Worm (Caenorhabditis elegans) whole organism, L1 larva: Measurements from ENCODE around the gene F35E8.6.

Experiments
- C34B4.2 ChIP-seq: sonication (generic microtip); optimal IDR thresholded peaks from 2 replicates; lab custom pipeline; 2017; ENCODE audit warnings: mild to moderate bottlenecking, missing genetic modification characterization, missing compliant biosample characterization
- F16B12.6 ChIP-seq: fragments of 150-350 bp; optimal IDR thresholded peaks from 2 replicates; lab custom pipeline; 2014; ENCODE audit warnings: missing biosample characterization, missing genetic modification characterization
- aly-2 ChIP-seq: fragments of 150-350 bp; optimal IDR thresholded peaks from 2 replicates; lab custom pipeline; 2014; ENCODE audit warnings: missing biosample characterization, missing genetic modification characterization
- ceh-63 ChIP-seq: fragments of 200-800 bp; sonication (Bioruptor generic); optimal IDR thresholded peaks from 2 replicates; lab custom pipeline; 2018; ENCODE audit warnings: mild to moderate bottlenecking, missing genetic modification characterization, missing compliant biosample characterization
- ceh-82 ChIP-seq, 3 experiments: fragments of 150-350 bp in 1 of 3; sonication (generic microtip) in 2 of 3; optimal IDR thresholded peaks; 2 replicates each; lab custom pipeline; 2014 to 2017; ENCODE audit warnings: missing biosample characterization in 3 of 3, missing genetic modification characterization in 3 of 3
- ceh-90 ChIP-seq: sonication (generic microtip); optimal IDR thresholded peaks from 2 replicates; lab custom pipeline; 2016; ENCODE audit warnings: missing genetic modification characterization, missing compliant biosample characterization
- ces-1 ChIP-seq: fragments of 150-350 bp; optimal IDR thresholded peaks from 2 replicates; lab custom pipeline; 2014; ENCODE audit warnings: missing biosample characterization, missing genetic modification reagents, missing genetic modification characterization
- efl-1 ChIP-seq, 4 experiments: fragments of 150-350 bp; optimal IDR thresholded peaks in 3 of 4; peaks in 1 of 4; 1 replicate in 1 of 4; 2 replicates in 3 of 4; lab custom pipeline; 2014; ENCODE audit warnings: missing biosample characterization in 2 of 4, missing genetic modification characterization in 2 of 4, missing genetic modification reagents in 2 of 4
- egl-27 ChIP-seq, 2 experiments: fragments of 150-350 bp in 1 of 2; sonication (generic microtip); optimal IDR thresholded peaks; 3 replicates each; lab custom pipeline; 2017 to 2018; ENCODE audit warnings: missing biosample characterization in 2 of 2, missing genetic modification characterization in 2 of 2, missing genetic modification reagents in 2 of 2
- elt-2 ChIP-seq: sonication (generic microtip); optimal IDR thresholded peaks from 2 replicates; lab custom pipeline; 2016; ENCODE audit warnings: missing genetic modification characterization, mild to moderate bottlenecking, inconsistent platforms, missing compliant biosample characterization, missing genetic modification reagents
- elt-3 ChIP-seq, 6 experiments: fragments of 150-350 bp in 1 of 6; sonication (generic microtip); optimal IDR thresholded peaks; 2 replicates each; lab custom pipeline; 2017 to 2018; ENCODE audit warnings: missing biosample characterization in 6 of 6, missing genetic modification characterization in 6 of 6, inconsistent platforms in 1 of 6
- fos-1 ChIP-seq: fragments of 150-350 bp; optimal IDR thresholded peaks from 2 replicates; lab custom pipeline; 2014; ENCODE audit warnings: missing biosample characterization, missing genetic modification characterization
- hlh-17 ChIP-seq: fragments of 200-800 bp; sonication (Bioruptor generic); optimal IDR thresholded peaks from 2 replicates; lab custom pipeline; 2018; ENCODE audit warnings: missing genetic modification characterization, mild to moderate bottlenecking, missing compliant biosample characterization, moderate library complexity, borderline replicate concordance
- hpl-2 ChIP-seq: fragments of 150-350 bp; optimal IDR thresholded peaks from 2 replicates; lab custom pipeline; 2014; ENCODE audit warnings: missing biosample characterization, missing genetic modification reagents, missing genetic modification characterization
- isw-1 ChIP-seq: fragments of 200-800 bp; sonication (Bioruptor generic); IDR thresholded peaks from 2 replicates; pipeline ENCODE4 v1.3.6; 2022; ENCODE audit warnings: missing genetic modification characterization, missing compliant biosample characterization
- jun-1 ChIP-seq: fragments of 150-350 bp; optimal IDR thresholded peaks from 2 replicates; lab custom pipeline; 2014; ENCODE audit warnings: missing biosample characterization, missing genetic modification reagents, missing genetic modification characterization
- lin-13 ChIP-seq: fragments of 150-350 bp; optimal IDR thresholded peaks from 2 replicates; lab custom pipeline; 2014; ENCODE audit warnings: missing biosample characterization, missing genetic modification reagents, missing genetic modification characterization
- lin-14 ChIP-seq: fragments of 200-800 bp; sonication (Bioruptor generic); optimal IDR thresholded peaks from 2 replicates; lab custom pipeline; 2018; ENCODE audit warnings: mild to moderate bottlenecking, missing genetic modification characterization, moderate library complexity, missing compliant biosample characterization
- lir-3 ChIP-seq: sonication (generic microtip); optimal IDR thresholded peaks from 2 replicates; lab custom pipeline; 2016; ENCODE audit warnings: mild to moderate bottlenecking, missing genetic modification characterization, moderate library complexity, missing compliant biosample characterization; ENCODE audit not compliant: poor library complexity
- mef-2 ChIP-seq: fragments of 150-350 bp; optimal IDR thresholded peaks from 2 replicates; lab custom pipeline; 2014; ENCODE audit warnings: missing biosample characterization, missing genetic modification characterization
- nhr-11 ChIP-seq: fragments of 150-350 bp; optimal IDR thresholded peaks from 2 replicates; lab custom pipeline; 2014; ENCODE audit warnings: missing biosample characterization, missing genetic modification characterization
- nhr-20 ChIP-seq: sonication (generic microtip); optimal IDR thresholded peaks from 2 replicates; lab custom pipeline; 2016; ENCODE audit warnings: mild to moderate bottlenecking, missing genetic modification characterization, missing compliant biosample characterization
- nhr-28 ChIP-seq: fragments of 150-350 bp; optimal IDR thresholded peaks from 2 replicates; lab custom pipeline; 2014; ENCODE audit warnings: missing biosample characterization, missing genetic modification characterization
- nhr-71 ChIP-seq: sonication (generic microtip); optimal IDR thresholded peaks from 2 replicates; lab custom pipeline; 2016; ENCODE audit warnings: mild to moderate bottlenecking, missing genetic modification characterization, moderate library complexity, missing compliant biosample characterization
- nhr-84 ChIP-seq: sonication (generic microtip); optimal IDR thresholded peaks from 2 replicates; lab custom pipeline; 2017; ENCODE audit warnings: missing biosample characterization, missing genetic modification characterization
- nhr-85 ChIP-seq: sonication (generic microtip); peaks from one replicate; lab custom pipeline; 2016; ENCODE audit warnings: missing genetic modification characterization, inconsistent platforms, missing compliant biosample characterization
- pag-3 ChIP-seq: sonication (generic microtip); optimal IDR thresholded peaks from 2 replicates; lab custom pipeline; 2017; ENCODE audit warnings: missing genetic modification characterization, mild to moderate bottlenecking, missing compliant biosample characterization, antibody characterized with exemption, borderline replicate concordance; ENCODE audit not compliant: insufficient read depth
- pax-3 ChIP-seq: fragments of 200-800 bp; sonication (Bioruptor generic); optimal IDR thresholded peaks from 2 replicates; lab custom pipeline; 2018; ENCODE audit warnings: mild to moderate bottlenecking, missing genetic modification characterization, moderate library complexity, missing compliant biosample characterization
- rnt-1 ChIP-seq: sonication (generic microtip); optimal IDR thresholded peaks from 2 replicates; lab custom pipeline; 2016; ENCODE audit warnings: mild to moderate bottlenecking, missing genetic modification characterization, moderate library complexity, missing compliant biosample characterization
- skn-1 ChIP-seq: fragments of 150-350 bp; optimal IDR thresholded peaks from 2 replicates; lab custom pipeline; 2014; ENCODE audit warnings: missing biosample characterization, missing genetic modification characterization
- snpc-4 ChIP-seq: fragments of 150-350 bp; optimal IDR thresholded peaks from 2 replicates; lab custom pipeline; 2014; ENCODE audit warnings: missing biosample characterization, missing genetic modification characterization
- sptf-1 ChIP-seq: fragments of 150-350 bp; optimal IDR thresholded peaks from 2 replicates; lab custom pipeline; 2014; ENCODE audit warnings: missing biosample characterization, missing genetic modification characterization
- swsn-7 ChIP-seq: sonication (generic microtip); optimal IDR thresholded peaks from 2 replicates; lab custom pipeline; 2016; ENCODE audit warnings: missing genetic modification characterization, missing compliant biosample characterization
- tbx-2 ChIP-seq: sonication (generic microtip); optimal IDR thresholded peaks from 2 replicates; lab custom pipeline; 2016; ENCODE audit warnings: missing genetic modification characterization, missing compliant biosample characterization
- tlp-1 ChIP-seq: fragments of 150-350 bp; optimal IDR thresholded peaks from 2 replicates; lab custom pipeline; 2014; ENCODE audit warnings: missing biosample characterization, missing genetic modification characterization
- unc-130 ChIP-seq: fragments of 150-350 bp; optimal IDR thresholded peaks from 2 replicates; lab custom pipeline; 2017; ENCODE audit warnings: missing biosample characterization, missing genetic modification characterization, inconsistent platforms
- unc-62 ChIP-seq: fragments of 150-350 bp; optimal IDR thresholded peaks from 2 replicates; lab custom pipeline; 2014; ENCODE audit warnings: missing biosample characterization, missing genetic modification reagents, missing genetic modification characterization
- unc-98 ChIP-seq: fragments of 200-800 bp; sonication (Bioruptor generic); IDR thresholded peaks from 2 replicates; pipeline ENCODE4 v1.3.6; 2022; ENCODE audit warnings: missing genetic modification characterization, missing compliant biosample characterization
- vab-15 ChIP-seq: sonication (generic microtip); optimal IDR thresholded peaks from 2 replicates; lab custom pipeline; 2017; ENCODE audit warnings: missing genotype, mild to moderate bottlenecking, missing genetic modification characterization, missing compliant biosample characterization
- xbp-1 ChIP-seq: sonication (generic microtip); optimal IDR thresholded peaks from 2 replicates; lab custom pipeline; 2016; ENCODE audit warnings: missing genetic modification characterization, missing compliant biosample characterization
- zag-1 ChIP-seq: fragments of 150-350 bp; optimal IDR thresholded peaks from 2 replicates; lab custom pipeline; 2014; ENCODE audit warnings: missing biosample characterization, missing genetic modification characterization
- zip-4 ChIP-seq: fragments of 200-800 bp; sonication (Bioruptor generic); optimal IDR thresholded peaks from 2 replicates; lab custom pipeline; 2018; ENCODE audit warnings: mild to moderate bottlenecking, missing genetic modification characterization, moderate library complexity, missing compliant biosample characterization
- ztf-11 ChIP-seq, 2 experiments: sonication (generic microtip); optimal IDR thresholded peaks; 2 replicates each; lab custom pipeline; 2016 to 2017; ENCODE audit warnings: missing genetic modification characterization in 2 of 2, missing biosample characterization in 1 of 2, missing compliant biosample characterization in 1 of 2

Gene F35E8.6

ce11 chrV:15892696-15893095, 19.3 kb upstream of the F35E8.6 start, which contains the start of gene T06C12.11:
TSS of gene T06C12.11 (plus strand) at chrV:15892996.
- no peak for TF ChIP-seq zip-4 (GFP tag; lab: Kevin White, UChicago)
- TF ChIP-seq nhr-85 (tag; lab: Kevin White, UChicago) = no peak
- TF ChIP-seq lir-3 (tag; lab: Kevin White, UChicago) = no peak
- no peak for TF ChIP-seq efl-1 (optimal IDR thresholded peaks at IDR 0.05; lab: Kevin White, UChicago)
- no peak for TF ChIP-seq efl-1 (GFP tag; optimal IDR thresholded peaks at IDR 0.05 in 1 of 2; lab: Kevin White, UChicago)
- TF ChIP-seq hpl-2 (GFP tag; lab: Kevin White, UChicago) = no peak
- no peak for TF ChIP-seq nhr-84 (tag; lab: Kevin White, UChicago)
- no peak for TF ChIP-seq ceh-82 (tag; optimal IDR thresholded peaks at IDR 0.05; lab: Kevin White, UChicago)
- no peak for TF ChIP-seq F16B12.6
- TF ChIP-seq pax-3 = no peak
- no peak for TF ChIP-seq elt-3 (tag; optimal IDR thresholded peaks at IDR 0.05; lab: Kevin White, UChicago)
- TF ChIP-seq nhr-11 = no peak
- no peak for TF ChIP-seq lin-13 (GFP tag; lab: Kevin White, UChicago)
- TF ChIP-seq C34B4.2 (tag; lab: Kevin White, UChicago) = no peak
- TF ChIP-seq sptf-1 (tag; lab: Kevin White, UChicago) = no peak

ce11 chrV:15896671-15897070, 15.3 kb upstream of the F35E8.6 start, which contains the start of gene nhr-213:
TSS of gene nhr-213 (minus strand) at chrV:15896771.
- TF ChIP-seq egl-27 (tag; optimal IDR thresholded peaks at IDR 0.05; lab: Kevin White, UChicago) (no peak), elt-2 (no peak), skn-1 (tag; lab: Kevin White, UChicago) (no peak)

- TF ChIP-seq swsn-7 (tag; lab: Kevin White, UChicago) (no peak), hpl-2 (GFP tag; lab: Kevin White, UChicago) (no peak), rnt-1 (tag; lab: Kevin White, UChicago) (no peak), F16B12.6 (no peak), snpc-4 (no peak), elt-2 (no peak), mef-2 (tag; lab: Kevin White, UChicago) (no peak), nhr-71 (tag; lab: Kevin White, UChicago) (no peak), jun-1 (tag; lab: Kevin White, UChicago) (no peak), ceh-63 (no peak), unc-98 (no peak), ceh-90 (no peak), vab-15 (tag; lab: Kevin White, UChicago) (no peak), unc-62 (GFP tag; lab: Kevin White, UChicago) (no peak), nhr-20 (no peak), efl-1 (optimal IDR thresholded peaks at IDR 0.05; lab: Kevin White, UChicago) (no peak), efl-1 (GFP tag; optimal IDR thresholded peaks at IDR 0.05 in 1 of 2; lab: Kevin White, UChicago) (no peak), aly-2 (no peak), zag-1 (tag; lab: Kevin White, UChicago) (no peak)
Observed at ce11 chrV:15897696-15898095, 14.3 kb upstream of the F35E8.6 start, which contains the start of gene str-60. TSS of gene str-60 (plus strand) at chrV:15897996.

ce11 chrV:15899696-15900095, 12.3 kb upstream of the F35E8.6 start, which contains the start of gene T06C12.14:
TSS of gene T06C12.14 (plus strand) at chrV:15899996.
- no peak for TF ChIP-seq C34B4.2 (tag; lab: Kevin White, UChicago)
- no peak for TF ChIP-seq nhr-28 (tag; lab: Kevin White, UChicago)
- TF ChIP-seq nhr-84 (tag; lab: Kevin White, UChicago) = no peak
- TF ChIP-seq ceh-90 = no peak
- no peak for TF ChIP-seq ces-1 (GFP tag; lab: Kevin White, UChicago)
- TF ChIP-seq lin-14 (GFP tag; lab: Kevin White, UChicago) = no peak
- no peak for TF ChIP-seq unc-62 (GFP tag; lab: Kevin White, UChicago)
- TF ChIP-seq pag-3 = no peak
- TF ChIP-seq swsn-7 (tag; lab: Kevin White, UChicago) = no peak
- TF ChIP-seq isw-1 = no peak
- no peak for TF ChIP-seq xbp-1 (tag; lab: Kevin White, UChicago)
- TF ChIP-seq nhr-20 = no peak
- no peak for TF ChIP-seq ztf-11 (tag; optimal IDR thresholded peaks at IDR 0.05; lab: Kevin White, UChicago)
- no peak for TF ChIP-seq unc-130 (tag; lab: Kevin White, UChicago)
- no peak for TF ChIP-seq tbx-2 (tag; lab: Kevin White, UChicago)
- no peak for TF ChIP-seq F16B12.6
- TF ChIP-seq hlh-17 (GFP tag; lab: Kevin White, UChicago) = no peak
- TF ChIP-seq fos-1 (tag; lab: Kevin White, UChicago) = no peak
- no peak for TF ChIP-seq elt-3 (tag; optimal IDR thresholded peaks at IDR 0.05; lab: Kevin White, UChicago)
- TF ChIP-seq tlp-1 = no peak
